Fruit fly (Drosophila melanogaster): ENCODE data around the gene Pi4KIIIalpha.

Pi4KIIIalpha gene

DNA sequence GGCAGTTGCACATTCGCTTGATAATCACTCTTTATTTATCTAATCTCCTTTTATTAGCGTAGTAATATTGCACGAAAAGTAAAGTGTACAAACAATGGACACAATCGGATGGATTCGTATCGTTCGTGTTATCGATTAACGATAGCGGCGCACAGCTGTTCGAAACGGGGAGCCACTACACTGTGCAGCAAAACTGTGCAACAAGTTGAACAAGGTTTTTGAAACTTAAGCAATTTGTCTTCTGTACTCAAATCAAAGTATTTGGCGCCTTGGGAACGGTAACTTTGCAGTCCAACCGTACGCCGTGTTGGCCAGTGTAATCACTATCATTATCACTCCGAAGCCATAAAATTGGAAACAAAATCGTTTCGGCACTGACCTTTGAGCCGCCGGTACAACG, 5.0 kb upstream of the Pi4KIIIalpha start, which contains the start of the genes Tsp3A and Seipin (continued):
- peak; percentile 89 for TF ChIP-seq CG13296 (GFP tag; optimal IDR thresholded peaks at IDR 0.05)
- TF ChIP-seq cwo (GFP tag; optimal IDR thresholded peaks at IDR 0.05) = peak; percentile 87
- TF ChIP-seq HLH3B (GFP tag; IDR thresholded peaks at IDR 0.05) = peak; percentile 77
- TF ChIP-seq CG9727 (GFP tag; optimal IDR thresholded peaks at IDR 0.05) = peak; percentile 80
- TF ChIP-seq CG6683 (GFP tag; optimal IDR thresholded peaks at IDR 0.05) = peak; percentile 71
- peak; percentile 70 for TF ChIP-seq bbx (GFP tag; IDR thresholded peaks at IDR 0.05; ENCODE audit: partially characterized antibody)
- peak; percentile 68 for TF ChIP-seq Adf1 (GFP tag; IDR thresholded peaks at IDR 0.05)
- TF ChIP-seq Lhr (GFP tag; optimal IDR thresholded peaks at IDR 0.05) = peak; percentile 37
- TF ChIP-seq CG6854 (GFP tag; optimal IDR thresholded peaks at IDR 0.05) = peak; percentile 86
- peak; percentile 87 for TF ChIP-seq Awh (GFP tag; IDR thresholded peaks at IDR 0.05)
- TF ChIP-seq Dll (GFP tag; IDR thresholded peaks at IDR 0.05; ENCODE audit: partially characterized antibody) = peak; percentile 60; the same call in 2 of the 4 replicates
- TF ChIP-seq CG11504 (tag; optimal IDR thresholded peaks at IDR 0.05) = no peak
- TF ChIP-seq Ssrp (tag; optimal IDR thresholded peaks at IDR 0.05) = peak; percentile 46
- TF ChIP-seq tin (GFP tag; optimal IDR thresholded peaks at IDR 0.05) = peak; percentile 65
- peak; percentile 88 for TF ChIP-seq E2f1 (GFP tag; IDR thresholded peaks at IDR 0.05)
- peak; percentile 71 for TF ChIP-seq CG3995 (GFP tag; optimal IDR thresholded peaks at IDR 0.05)
- TF ChIP-seq TFAM (GFP tag; optimal IDR thresholded peaks at IDR 0.05) = peak; percentile 9
- peak; percentile 65 for TF ChIP-seq Blimp-1 (GFP tag; optimal IDR thresholded peaks at IDR 0.05)
- peak; percentile 8 for TF ChIP-seq CG4282 (GFP tag; optimal IDR thresholded peaks at IDR 0.05)
- TF ChIP-seq CG15269 (tag; optimal IDR thresholded peaks at IDR 0.05) = peak; percentile 88
- TF ChIP-seq Gsc (GFP tag; IDR thresholded peaks at IDR 0.05) = peak; percentile 51
- peak; percentile 54; the same call in 1 of the 2 replicates for TF ChIP-seq ato (GFP tag; IDR thresholded peaks at IDR 0.05; ENCODE audit: partially characterized antibody)
- TF ChIP-seq hkb (optimal IDR thresholded peaks at IDR 0.05) = no peak
- TF ChIP-seq hkb (GFP tag; IDR thresholded peaks at IDR 0.05) = peak; percentile 90
- TF ChIP-seq CG12071 (GFP tag; optimal IDR thresholded peaks at IDR 0.05) = peak; percentile 91
- TF ChIP-seq sisA (GFP tag; IDR thresholded peaks at IDR 0.05) = peak; percentile 75
- no peak for TF ChIP-seq Neu2 (GFP tag; optimal IDR thresholded peaks at IDR 0.05; ENCODE audit: borderline replicate concordance)
- no peak for TF ChIP-seq CG6254 (GFP tag; optimal IDR thresholded peaks at IDR 0.05)
- TF ChIP-seq CG16779 (GFP tag; IDR thresholded peaks at IDR 0.05) = peak; percentile 92
- peak; percentile 47; the same call in 1 of the 2 replicates for TF ChIP-seq sim (GFP tag; IDR thresholded peaks at IDR 0.05)
- TF ChIP-seq NC2β (GFP tag; optimal IDR thresholded peaks at IDR 0.05) = peak; percentile 69
- TF ChIP-seq CG17186 (GFP tag; optimal IDR thresholded peaks at IDR 0.05) = peak; percentile 60
- TF ChIP-seq CG10321 (GFP tag; IDR thresholded peaks at IDR 0.05) = peak; percentile 62; the same call in 1 of the 2 replicates
- TF ChIP-seq CG9215 (GFP tag; IDR thresholded peaks at IDR 0.05) = peak; percentile 78
- TF ChIP-seq Jarid2 (GFP tag; optimal IDR thresholded peaks at IDR 0.05) = no peak
- peak; percentile 75 for TF ChIP-seq H15 (GFP tag; IDR thresholded peaks at IDR 0.05)
- peak; percentile 83 for TF ChIP-seq grau (tag; optimal IDR thresholded peaks at IDR 0.05)
- no peak for TF ChIP-seq tll (GFP tag; optimal IDR thresholded peaks at IDR 0.05)
- TF ChIP-seq Doc3 (GFP tag; IDR thresholded peaks at IDR 0.05; ENCODE audit: partially characterized antibody) = peak; percentile 60
- no peak for TF ChIP-seq oc (tag; optimal IDR thresholded peaks at IDR 0.05)
- TF ChIP-seq Rfx (GFP tag; IDR thresholded peaks at IDR 0.05) = peak; percentile 96
- peak; percentile 81; the same call in 1 of the 3 replicates for TF ChIP-seq gce (GFP tag; IDR thresholded peaks at IDR 0.05)
- TF ChIP-seq CG15601 (tag; optimal IDR thresholded peaks at IDR 0.05) = no peak
- 0 out of 2 replicates have a peak, but pooled peaks have one; percentile 24 for TF ChIP-seq ham (GFP tag; IDR thresholded peaks at IDR 0.05)
- peak; percentile 83 for TF ChIP-seq CG1233 (GFP tag; optimal IDR thresholded peaks at IDR 0.05)
- peak; percentile 75 for TF ChIP-seq emc (GFP tag; optimal IDR thresholded peaks at IDR 0.05)
- peak; percentile 38; the same call in 1 of the 2 replicates for TF ChIP-seq dan (GFP tag; IDR thresholded peaks at IDR 0.05)
- peak; percentile 68 for TF ChIP-seq Bteb2 (GFP tag; optimal IDR thresholded peaks at IDR 0.05)
- no peak for TF ChIP-seq sima (GFP tag; optimal IDR thresholded peaks at IDR 0.05)
- TF ChIP-seq CG14050 (GFP tag; IDR thresholded peaks at IDR 0.05) = peak; percentile 74
